Worm (Caenorhabditis elegans) whole organism, L1 larva: ENCODE data around the gene D2096.13.

Source experiments
- C16A3.4 ChIP-seq: fragments of 150-350 bp; optimal IDR thresholded peaks from 2 replicates; lab custom pipeline; 2014; ENCODE audit warnings: missing biosample characterization, missing genetic modification characterization
- blmp-1 ChIP-seq: fragments of 150-350 bp; optimal IDR thresholded peaks from 2 replicates; lab custom pipeline; 2014; ENCODE audit warnings: missing biosample characterization, missing genetic modification characterization
- ceh-82 ChIP-seq, 3 experiments: fragments of 150-350 bp in 1 of 3; sonication (generic microtip) in 2 of 3; optimal IDR thresholded peaks; 2 replicates each; lab custom pipeline; 2014 to 2017; ENCODE audit warnings: missing biosample characterization in 3 of 3, missing genetic modification characterization in 3 of 3
- ceh-88 ChIP-seq: fragments of 200-800 bp; sonication (Bioruptor generic); IDR thresholded peaks from 2 replicates; pipeline ENCODE4 v1.3.6; 2022; ENCODE audit warnings: missing genetic modification characterization, missing compliant biosample characterization
- ceh-90 ChIP-seq: sonication (generic microtip); optimal IDR thresholded peaks from 2 replicates; lab custom pipeline; 2016; ENCODE audit warnings: missing genetic modification characterization, missing compliant biosample characterization
- dpl-1 ChIP-seq, 3 experiments: fragments of 150-350 bp in 2 of 3; sonication (generic microtip) in 1 of 3; optimal IDR thresholded peaks; 2 replicates each; lab custom pipeline; 2014 to 2017; ENCODE audit warnings: missing biosample characterization in 3 of 3, missing genetic modification characterization in 3 of 3, missing genetic modification reagents in 3 of 3
- efl-1 ChIP-seq, 4 experiments: fragments of 150-350 bp; optimal IDR thresholded peaks in 3 of 4; peaks in 1 of 4; 1 replicate in 1 of 4; 2 replicates in 3 of 4; lab custom pipeline; 2014; ENCODE audit warnings: missing biosample characterization in 2 of 4, missing genetic modification characterization in 2 of 4, missing genetic modification reagents in 2 of 4
- efl-3 ChIP-seq: fragments of 200-800 bp; sonication (Bioruptor generic); optimal IDR thresholded peaks from 2 replicates; lab custom pipeline; 2018; ENCODE audit warnings: mild to moderate bottlenecking, missing genetic modification characterization, missing compliant biosample characterization
- egl-13 ChIP-seq: sonication (generic microtip); optimal IDR thresholded peaks from 2 replicates; lab custom pipeline; 2016; ENCODE audit warnings: missing genotype, missing genetic modification reagents, missing genetic modification characterization, missing compliant biosample characterization
- elt-3 ChIP-seq, 6 experiments: fragments of 150-350 bp in 1 of 6; sonication (generic microtip); optimal IDR thresholded peaks; 2 replicates each; lab custom pipeline; 2017 to 2018; ENCODE audit warnings: missing biosample characterization in 6 of 6, missing genetic modification characterization in 6 of 6, inconsistent platforms in 1 of 6
- fkh-4 ChIP-seq: sonication (generic microtip); optimal IDR thresholded peaks from 2 replicates; lab custom pipeline; 2016; ENCODE audit warnings: missing compliant biosample characterization, missing genetic modification characterization, borderline replicate concordance
- fkh-8 ChIP-seq: sonication (generic microtip); optimal IDR thresholded peaks from 2 replicates; lab custom pipeline; 2016; ENCODE audit warnings: mild to moderate bottlenecking, missing genetic modification characterization, missing compliant biosample characterization
- fos-1 ChIP-seq: fragments of 150-350 bp; optimal IDR thresholded peaks from 2 replicates; lab custom pipeline; 2014; ENCODE audit warnings: missing biosample characterization, missing genetic modification characterization
- irx-1 ChIP-seq: sonication (generic microtip); optimal IDR thresholded peaks from 2 replicates; lab custom pipeline; 2016; ENCODE audit warnings: missing genetic modification characterization, missing compliant biosample characterization
- isw-1 ChIP-seq: fragments of 200-800 bp; sonication (Bioruptor generic); IDR thresholded peaks from 2 replicates; pipeline ENCODE4 v1.3.6; 2022; ENCODE audit warnings: missing genetic modification characterization, missing compliant biosample characterization
- lin-13 ChIP-seq: fragments of 150-350 bp; optimal IDR thresholded peaks from 2 replicates; lab custom pipeline; 2014; ENCODE audit warnings: missing biosample characterization, missing genetic modification reagents, missing genetic modification characterization
- lin-14 ChIP-seq: fragments of 200-800 bp; sonication (Bioruptor generic); optimal IDR thresholded peaks from 2 replicates; lab custom pipeline; 2018; ENCODE audit warnings: mild to moderate bottlenecking, missing genetic modification characterization, moderate library complexity, missing compliant biosample characterization
- lin-35 ChIP-seq, 2 experiments: fragments of 150-350 bp; optimal IDR thresholded peaks; 2 replicates each; lab custom pipeline; 2014; ENCODE audit warnings: missing biosample characterization in 2 of 2, missing genetic modification characterization in 2 of 2, missing genetic modification reagents in 2 of 2
- mab-9 ChIP-seq: fragments of 200-800 bp; sonication (Bioruptor generic); IDR thresholded peaks from 2 replicates; pipeline ENCODE4 v1.3.6; 2022; ENCODE audit warnings: missing genetic modification reagents, missing genetic modification characterization, missing compliant biosample characterization
- mep-1 ChIP-seq: fragments of 150-350 bp; optimal IDR thresholded peaks from 2 replicates; lab custom pipeline; 2014; ENCODE audit warnings: missing biosample characterization, missing genetic modification characterization
- nhr-19 ChIP-seq: fragments of 200-800 bp; sonication (Bioruptor generic); conservative IDR thresholded peaks from 2 replicates; pipeline ENCODE4 v1.3.6; 2022; ENCODE audit warnings: missing genetic modification characterization, missing compliant biosample characterization
- nhr-20 ChIP-seq: sonication (generic microtip); optimal IDR thresholded peaks from 2 replicates; lab custom pipeline; 2016; ENCODE audit warnings: mild to moderate bottlenecking, missing genetic modification characterization, missing compliant biosample characterization
- nhr-28 ChIP-seq: fragments of 150-350 bp; optimal IDR thresholded peaks from 2 replicates; lab custom pipeline; 2014; ENCODE audit warnings: missing biosample characterization, missing genetic modification characterization
- nhr-47 ChIP-seq: sonication (generic microtip); optimal IDR thresholded peaks from 2 replicates; lab custom pipeline; 2016; ENCODE audit warnings: mild to moderate bottlenecking, missing genetic modification characterization, moderate library complexity, missing compliant biosample characterization
- nhr-76 ChIP-seq: sonication (generic microtip); optimal IDR thresholded peaks from 2 replicates; lab custom pipeline; 2017; ENCODE audit warnings: missing biosample characterization, missing genetic modification characterization
- pag-3 ChIP-seq: sonication (generic microtip); optimal IDR thresholded peaks from 2 replicates; lab custom pipeline; 2017; ENCODE audit warnings: missing genetic modification characterization, mild to moderate bottlenecking, missing compliant biosample characterization, antibody characterized with exemption, borderline replicate concordance; ENCODE audit not compliant: insufficient read depth
- snu-23 ChIP-seq: sonication (generic microtip); optimal IDR thresholded peaks from 2 replicates; lab custom pipeline; 2016; ENCODE audit warnings: missing genetic modification characterization, missing compliant biosample characterization
- sptf-1 ChIP-seq: fragments of 150-350 bp; optimal IDR thresholded peaks from 2 replicates; lab custom pipeline; 2014; ENCODE audit warnings: missing biosample characterization, missing genetic modification characterization
- unc-130 ChIP-seq: fragments of 150-350 bp; optimal IDR thresholded peaks from 2 replicates; lab custom pipeline; 2017; ENCODE audit warnings: missing biosample characterization, missing genetic modification characterization, inconsistent platforms
- unc-98 ChIP-seq: fragments of 200-800 bp; sonication (Bioruptor generic); IDR thresholded peaks from 2 replicates; pipeline ENCODE4 v1.3.6; 2022; ENCODE audit warnings: missing genetic modification characterization, missing compliant biosample characterization
- xbp-1 ChIP-seq: sonication (generic microtip); optimal IDR thresholded peaks from 2 replicates; lab custom pipeline; 2016; ENCODE audit warnings: missing genetic modification characterization, missing compliant biosample characterization

The D2096.13 gene

DNA sequence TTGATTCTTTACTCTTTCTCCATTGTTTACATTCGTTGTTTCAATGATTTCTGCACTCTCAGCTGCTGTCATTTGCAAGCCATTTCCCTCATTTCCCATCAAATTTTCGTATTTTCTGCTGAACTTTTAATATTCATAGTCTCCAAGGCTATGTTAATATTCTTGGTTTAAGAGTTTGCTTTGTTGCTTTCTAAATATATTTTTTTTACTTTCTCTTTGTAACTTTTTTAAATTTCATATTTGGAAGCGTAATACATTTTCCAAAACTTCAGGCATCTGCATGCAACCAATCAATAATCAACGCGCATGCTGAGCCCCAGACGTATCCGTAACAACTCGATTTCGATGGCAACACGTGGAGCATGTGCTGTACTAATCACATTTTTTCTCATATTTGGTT lies 2.4 kb upstream of the D2096.13 start, which contains the start of gene sqv-1:
Gene sqv-1, plus strand, starts transcription at position 301 of the 400 bp plus-strand sequence.
- TF ChIP-seq nhr-47 (tag; lab: Kevin White, UChicago) (no peak), nhr-20 (tag; lab: Kevin White, UChicago) (no peak), sptf-1 (tag; lab: Kevin White, UChicago) (no peak), nhr-76 (tag; lab: Kevin White, UChicago) (no peak), unc-130 (tag; lab: Kevin White, UChicago) (no peak), fkh-4 (tag; lab: Kevin White, UChicago) (no peak), efl-3 (GFP tag; lab: Kevin White, UChicago) (no peak), C16A3.4 (no peak), mab-9 (GFP tag; lab: Robert Waterston, UW) (no peak), nhr-19 (GFP tag; lab: Robert Waterston, UW) (no peak), mep-1 (tag; lab: Kevin White, UChicago) (no peak), elt-3 (tag; optimal IDR thresholded peaks at IDR 0.05; lab: Kevin White, UChicago) (no peak), isw-1 (no peak), nhr-28 (tag; lab: Kevin White, UChicago) (no peak), fkh-8 (tag; lab: Kevin White, UChicago) (no peak), pag-3 (tag; lab: Kevin White, UChicago) (no peak)

DNA sequence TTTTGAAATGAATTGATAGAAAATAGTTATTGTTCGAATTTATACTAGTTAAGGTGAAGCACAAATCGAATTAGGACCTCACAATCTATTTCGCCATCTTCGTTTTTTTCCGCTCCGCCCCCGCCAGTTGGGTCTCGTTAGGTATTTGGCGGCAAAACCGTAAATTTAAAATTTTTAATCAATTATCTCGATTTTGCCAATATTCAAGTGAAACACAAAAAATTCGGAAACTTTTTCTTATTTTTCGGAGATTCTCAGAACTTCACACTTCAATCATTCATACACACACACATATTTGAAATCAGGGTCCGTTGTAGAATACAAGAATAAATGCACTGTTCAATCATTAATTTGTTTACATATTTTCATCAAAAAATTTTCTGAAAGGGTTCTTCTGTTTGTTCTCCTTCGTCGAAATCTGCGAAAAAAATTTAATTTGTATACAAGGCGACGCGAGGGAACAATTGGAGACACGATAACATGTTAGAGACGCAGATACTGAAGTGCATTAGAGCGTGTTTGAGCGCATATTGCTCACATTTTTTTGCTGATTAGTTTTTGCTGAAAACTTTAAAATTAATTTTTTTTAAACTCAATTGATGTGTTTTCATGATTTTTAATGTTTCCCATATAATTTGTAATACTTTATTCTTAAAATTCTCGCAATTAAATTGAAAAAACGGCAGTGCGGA lies 1.5 kb upstream of the D2096.13 start, which contains the start of gene D2096.5:
Gene D2096.5, minus strand, starts transcription at position 51 of the 692 bp plus-strand sequence.
- TF ChIP-seq xbp-1 (tag; lab: Kevin White, UChicago) (peak; percentile 13), lin-35 (GFP tag; optimal IDR thresholded peaks at IDR 0.05; lab: Kevin White, UChicago) (peak in 1 of 2 experiments; percentile 47), lin-14 (GFP tag; lab: Kevin White, UChicago) (peak; percentile 59), egl-13 (tag; lab: Kevin White, UChicago) (peak; percentile 34), efl-1 (optimal IDR thresholded peaks at IDR 0.05; lab: Kevin White, UChicago) (peak; percentile 37 to 52), efl-1 (GFP tag; optimal IDR thresholded peaks at IDR 0.05 in 1 of 2; lab: Kevin White, UChicago) (peak in 1 of 2 experiments; percentile 27), ceh-88 (no peak), ceh-90 (tag; lab: Kevin White, UChicago) (no peak), snu-23 (GFP tag; lab: Kevin White, UChicago) (peak; percentile 20), irx-1 (tag; lab: Kevin White, UChicago) (no peak), blmp-1 (tag; lab: Kevin White, UChicago) (no peak), unc-98 (GFP tag; lab: Robert Waterston, UW) (no peak), fos-1 (no peak), dpl-1 (GFP tag; optimal IDR thresholded peaks at IDR 0.05; lab: Kevin White, UChicago) (peak in 1 of 3 experiments; percentile 46), ceh-82 (tag; optimal IDR thresholded peaks at IDR 0.05; lab: Kevin White, UChicago) (no peak)

DNA sequence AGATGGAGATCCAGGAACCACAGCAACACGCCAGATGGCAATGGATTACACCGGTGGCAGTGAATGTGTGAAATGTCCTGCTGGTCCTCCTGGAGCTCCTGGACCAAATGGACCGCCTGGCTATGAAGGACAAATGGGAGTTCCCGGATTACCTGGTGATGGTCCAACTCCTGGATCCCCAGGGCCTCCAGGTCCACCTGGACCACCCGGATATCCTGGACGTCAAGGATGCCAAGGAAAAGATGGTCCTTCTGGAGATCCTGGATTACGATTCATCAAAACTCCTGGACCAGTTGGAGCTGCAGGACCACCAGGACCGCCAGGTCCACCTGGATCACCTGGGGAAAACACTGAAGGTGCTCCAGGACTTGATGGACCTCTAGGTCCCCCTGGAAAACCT lies 1.1 kb downstream of the D2096.13 start:
- no peak for TF ChIP-seq efl-1 (optimal IDR thresholded peaks at IDR 0.05; lab: Kevin White, UChicago)
- TF ChIP-seq efl-1 (GFP tag; optimal IDR thresholded peaks at IDR 0.05 in 1 of 2; lab: Kevin White, UChicago) = peak in 1 of 2 experiments; percentile 81
- TF ChIP-seq unc-98 (GFP tag; lab: Robert Waterston, UW) = no peak

DNA sequence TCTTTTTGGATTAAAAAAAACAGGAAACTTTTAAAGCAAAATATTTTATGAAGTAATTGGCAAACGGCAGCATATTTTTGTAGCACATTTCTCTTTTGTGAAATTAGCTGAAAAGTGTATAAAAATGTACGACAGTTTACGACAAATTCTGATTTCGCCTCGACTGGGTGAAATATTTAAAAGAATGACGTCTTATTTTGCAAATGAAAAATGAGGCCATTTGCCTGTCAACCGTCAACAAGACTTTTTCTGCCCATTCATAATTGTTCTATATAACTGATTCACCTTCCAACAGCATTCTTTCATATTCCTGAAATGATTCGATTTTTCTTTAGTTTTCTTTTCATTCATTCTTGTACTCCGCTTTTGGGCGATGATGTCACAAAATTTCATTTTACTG lies 2.8 kb downstream of the D2096.13 start, which contains the start of the genes F17E9.2 and col-116:
Gene F17E9.2, plus strand, starts transcription at position 301 of the 400 bp plus-strand sequence.
Gene col-116, plus strand, starts transcription at position 315 of the 400 bp plus-strand sequence.
- TF ChIP-seq lin-13 = no peak
- no peak for TF ChIP-seq efl-1 (optimal IDR thresholded peaks at IDR 0.05; lab: Kevin White, UChicago)
- TF ChIP-seq efl-1 (GFP tag; optimal IDR thresholded peaks at IDR 0.05 in 1 of 2; lab: Kevin White, UChicago) = peak in 1 of 2 experiments; percentile 60
- no peak for TF ChIP-seq fkh-4 (tag; lab: Kevin White, UChicago)
- TF ChIP-seq, all 84 proteins: peak for 1
